Worm (Caenorhabditis elegans) whole organism, L1 larva: Measurements from ENCODE around the gene K08H2.3.

Experiments used
- Y116A8C.19 ChIP-seq: sonication (generic microtip); optimal IDR thresholded peaks from 2 replicates; lab custom pipeline; 2016; ENCODE audit warnings: missing compliant biosample characterization, missing genetic modification characterization, borderline replicate concordance
- blmp-1 ChIP-seq: fragments of 150-350 bp; optimal IDR thresholded peaks from 2 replicates; lab custom pipeline; 2014; ENCODE audit warnings: missing biosample characterization, missing genetic modification characterization
- ces-1 ChIP-seq: fragments of 150-350 bp; optimal IDR thresholded peaks from 2 replicates; lab custom pipeline; 2014; ENCODE audit warnings: missing biosample characterization, missing genetic modification reagents, missing genetic modification characterization
- efl-1 ChIP-seq, 4 experiments: fragments of 150-350 bp; optimal IDR thresholded peaks in 3 of 4; peaks in 1 of 4; 1 replicate in 1 of 4; 2 replicates in 3 of 4; lab custom pipeline; 2014; ENCODE audit warnings: missing biosample characterization in 2 of 4, missing genetic modification characterization in 2 of 4, missing genetic modification reagents in 2 of 4
- nhr-11 ChIP-seq: fragments of 150-350 bp; optimal IDR thresholded peaks from 2 replicates; lab custom pipeline; 2014; ENCODE audit warnings: missing biosample characterization, missing genetic modification characterization
- pqm-1 ChIP-seq: sonication (generic microtip); optimal IDR thresholded peaks from 3 replicates; lab custom pipeline; 2017; ENCODE audit warnings: missing biosample characterization, missing genetic modification characterization
- unc-62 ChIP-seq: fragments of 150-350 bp; optimal IDR thresholded peaks from 2 replicates; lab custom pipeline; 2014; ENCODE audit warnings: missing biosample characterization, missing genetic modification reagents, missing genetic modification characterization

DNA sequence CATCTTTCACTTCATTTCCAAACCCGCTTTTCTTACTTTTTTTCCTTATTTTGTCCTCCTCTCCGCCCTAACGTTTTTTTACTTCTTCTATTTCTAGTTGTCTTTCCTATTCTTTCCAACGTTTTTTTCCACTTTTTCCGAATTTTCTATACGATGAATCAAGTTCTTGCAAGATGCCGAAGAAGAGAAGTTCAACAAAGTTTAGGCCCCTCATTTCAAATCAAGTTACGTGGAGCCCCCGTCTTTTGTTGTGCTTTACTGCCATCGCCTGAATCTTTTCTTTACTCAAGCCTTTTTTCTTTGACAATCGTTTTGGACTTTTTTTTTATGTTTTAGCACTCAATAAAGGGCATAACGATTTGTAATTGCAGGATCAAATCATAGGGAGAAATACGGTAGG, 35.8 kb upstream of the K08H2.3 start, which contains the start of gene unc-9:
- no peak for TF ChIP-seq unc-62 (GFP tag; lab: Kevin White, UChicago)
- no peak for TF ChIP-seq pqm-1
- TF ChIP-seq ces-1: no peak
- TF ChIP-seq nhr-11 (tag; lab: Kevin White, UChicago): no peak
- TF ChIP-seq efl-1 (optimal IDR thresholded peaks at IDR 0.05; lab: Kevin White, UChicago): no peak
- TF ChIP-seq efl-1 (GFP tag; optimal IDR thresholded peaks at IDR 0.05 in 1 of 2; lab: Kevin White, UChicago): no peak
- no peak for TF ChIP-seq blmp-1 (tag; lab: Kevin White, UChicago)
- TF ChIP-seq Y116A8C.19 (tag; lab: Kevin White, UChicago): no peak
